Worm (Caenorhabditis elegans) whole organism, L1 larva: ENCODE measurements around the gene trpa-1.

ENCODE experiments used
- C04F5.9 ChIP-seq: sonication (generic microtip); optimal IDR thresholded peaks from 2 replicates; lab custom pipeline; 2016; ENCODE audit warnings: missing genetic modification characterization, missing compliant biosample characterization
- C16A3.4 ChIP-seq: fragments of 150-350 bp; optimal IDR thresholded peaks from 2 replicates; lab custom pipeline; 2014; ENCODE audit warnings: missing biosample characterization, missing genetic modification characterization
- F16B12.6 ChIP-seq: fragments of 150-350 bp; optimal IDR thresholded peaks from 2 replicates; lab custom pipeline; 2014; ENCODE audit warnings: missing biosample characterization, missing genetic modification characterization
- Y116A8C.19 ChIP-seq: sonication (generic microtip); optimal IDR thresholded peaks from 2 replicates; lab custom pipeline; 2016; ENCODE audit warnings: missing compliant biosample characterization, missing genetic modification characterization, borderline replicate concordance
- aha-1 ChIP-seq: fragments of 150-350 bp; optimal IDR thresholded peaks from 2 replicates; lab custom pipeline; 2014; ENCODE audit warnings: missing biosample characterization, missing genetic modification characterization
- alr-1 ChIP-seq: fragments of 200-800 bp; sonication (Bioruptor generic); optimal IDR thresholded peaks from 2 replicates; lab custom pipeline; 2018; ENCODE audit warnings: borderline replicate concordance, mild to moderate bottlenecking, missing genetic modification characterization, missing compliant biosample characterization
- blmp-1 ChIP-seq: fragments of 150-350 bp; optimal IDR thresholded peaks from 2 replicates; lab custom pipeline; 2014; ENCODE audit warnings: missing biosample characterization, missing genetic modification characterization
- ceh-82 ChIP-seq, 3 experiments: fragments of 150-350 bp in 1 of 3; sonication (generic microtip) in 2 of 3; optimal IDR thresholded peaks; 2 replicates each; lab custom pipeline; 2014 to 2017; ENCODE audit warnings: missing biosample characterization in 3 of 3, missing genetic modification characterization in 3 of 3
- ceh-90 ChIP-seq: sonication (generic microtip); optimal IDR thresholded peaks from 2 replicates; lab custom pipeline; 2016; ENCODE audit warnings: missing genetic modification characterization, missing compliant biosample characterization
- ces-1 ChIP-seq: fragments of 150-350 bp; optimal IDR thresholded peaks from 2 replicates; lab custom pipeline; 2014; ENCODE audit warnings: missing biosample characterization, missing genetic modification reagents, missing genetic modification characterization
- dpl-1 ChIP-seq, 3 experiments: fragments of 150-350 bp in 2 of 3; sonication (generic microtip) in 1 of 3; optimal IDR thresholded peaks; 2 replicates each; lab custom pipeline; 2014 to 2017; ENCODE audit warnings: missing biosample characterization in 3 of 3, missing genetic modification characterization in 3 of 3, missing genetic modification reagents in 3 of 3
- efl-1 ChIP-seq, 4 experiments: fragments of 150-350 bp; optimal IDR thresholded peaks in 3 of 4; peaks in 1 of 4; 1 replicate in 1 of 4; 2 replicates in 3 of 4; lab custom pipeline; 2014; ENCODE audit warnings: missing biosample characterization in 2 of 4, missing genetic modification characterization in 2 of 4, missing genetic modification reagents in 2 of 4
- efl-3 ChIP-seq: fragments of 200-800 bp; sonication (Bioruptor generic); optimal IDR thresholded peaks from 2 replicates; lab custom pipeline; 2018; ENCODE audit warnings: mild to moderate bottlenecking, missing genetic modification characterization, missing compliant biosample characterization
- egl-13 ChIP-seq: sonication (generic microtip); optimal IDR thresholded peaks from 2 replicates; lab custom pipeline; 2016; ENCODE audit warnings: missing genotype, missing genetic modification reagents, missing genetic modification characterization, missing compliant biosample characterization
- egl-27 ChIP-seq, 2 experiments: fragments of 150-350 bp in 1 of 2; sonication (generic microtip); optimal IDR thresholded peaks; 3 replicates each; lab custom pipeline; 2017 to 2018; ENCODE audit warnings: missing biosample characterization in 2 of 2, missing genetic modification characterization in 2 of 2, missing genetic modification reagents in 2 of 2
- elt-3 ChIP-seq, 6 experiments: fragments of 150-350 bp in 1 of 6; sonication (generic microtip); optimal IDR thresholded peaks; 2 replicates each; lab custom pipeline; 2017 to 2018; ENCODE audit warnings: missing biosample characterization in 6 of 6, missing genetic modification characterization in 6 of 6, inconsistent platforms in 1 of 6
- fos-1 ChIP-seq: fragments of 150-350 bp; optimal IDR thresholded peaks from 2 replicates; lab custom pipeline; 2014; ENCODE audit warnings: missing biosample characterization, missing genetic modification characterization
- hlh-4 ChIP-seq: sonication (generic microtip); optimal IDR thresholded peaks from 2 replicates; lab custom pipeline; 2016; ENCODE audit warnings: mild to moderate bottlenecking, missing genetic modification characterization, missing compliant biosample characterization
- hpl-2 ChIP-seq: fragments of 150-350 bp; optimal IDR thresholded peaks from 2 replicates; lab custom pipeline; 2014; ENCODE audit warnings: missing biosample characterization, missing genetic modification reagents, missing genetic modification characterization
- jun-1 ChIP-seq: fragments of 150-350 bp; optimal IDR thresholded peaks from 2 replicates; lab custom pipeline; 2014; ENCODE audit warnings: missing biosample characterization, missing genetic modification reagents, missing genetic modification characterization
- lin-13 ChIP-seq: fragments of 150-350 bp; optimal IDR thresholded peaks from 2 replicates; lab custom pipeline; 2014; ENCODE audit warnings: missing biosample characterization, missing genetic modification reagents, missing genetic modification characterization
- lin-14 ChIP-seq: fragments of 200-800 bp; sonication (Bioruptor generic); optimal IDR thresholded peaks from 2 replicates; lab custom pipeline; 2018; ENCODE audit warnings: mild to moderate bottlenecking, missing genetic modification characterization, moderate library complexity, missing compliant biosample characterization
- lin-15B ChIP-seq: fragments of 150-350 bp; sonication (generic microtip); optimal IDR thresholded peaks from 3 replicates; lab custom pipeline; 2014; ENCODE audit warnings: missing biosample characterization, missing genetic modification characterization
- lin-35 ChIP-seq, 2 experiments: fragments of 150-350 bp; optimal IDR thresholded peaks; 2 replicates each; lab custom pipeline; 2014; ENCODE audit warnings: missing biosample characterization in 2 of 2, missing genetic modification characterization in 2 of 2, missing genetic modification reagents in 2 of 2
- lsy-2 ChIP-seq, 2 experiments: fragments of 150-350 bp; optimal IDR thresholded peaks; 2 replicates each; lab custom pipeline; 2014; ENCODE audit warnings: missing biosample characterization in 2 of 2, missing genetic modification characterization in 2 of 2
- mab-9 ChIP-seq: fragments of 200-800 bp; sonication (Bioruptor generic); IDR thresholded peaks from 2 replicates; pipeline ENCODE4 v1.3.6; 2022; ENCODE audit warnings: missing genetic modification reagents, missing genetic modification characterization, missing compliant biosample characterization
- mdl-1 ChIP-seq, 2 experiments: fragments of 150-350 bp; optimal IDR thresholded peaks; 2 replicates each; lab custom pipeline; 2014 to 2017; ENCODE audit warnings: missing biosample characterization in 2 of 2, missing genetic modification characterization in 2 of 2, inconsistent platforms in 1 of 2
- nhr-47 ChIP-seq: sonication (generic microtip); optimal IDR thresholded peaks from 2 replicates; lab custom pipeline; 2016; ENCODE audit warnings: mild to moderate bottlenecking, missing genetic modification characterization, moderate library complexity, missing compliant biosample characterization
- nhr-71 ChIP-seq: sonication (generic microtip); optimal IDR thresholded peaks from 2 replicates; lab custom pipeline; 2016; ENCODE audit warnings: mild to moderate bottlenecking, missing genetic modification characterization, moderate library complexity, missing compliant biosample characterization
- nhr-76 ChIP-seq: sonication (generic microtip); optimal IDR thresholded peaks from 2 replicates; lab custom pipeline; 2017; ENCODE audit warnings: missing biosample characterization, missing genetic modification characterization
- nhr-85 ChIP-seq: sonication (generic microtip); peaks from one replicate; lab custom pipeline; 2016; ENCODE audit warnings: missing genetic modification characterization, inconsistent platforms, missing compliant biosample characterization
- nhr-90 ChIP-seq: sonication (generic microtip); optimal IDR thresholded peaks from 2 replicates; lab custom pipeline; 2016; ENCODE audit warnings: mild to moderate bottlenecking, missing genetic modification characterization, missing compliant biosample characterization; ENCODE audit not compliant: poor library complexity
- pax-3 ChIP-seq: fragments of 200-800 bp; sonication (Bioruptor generic); optimal IDR thresholded peaks from 2 replicates; lab custom pipeline; 2018; ENCODE audit warnings: mild to moderate bottlenecking, missing genetic modification characterization, moderate library complexity, missing compliant biosample characterization
- pqm-1 ChIP-seq: sonication (generic microtip); optimal IDR thresholded peaks from 3 replicates; lab custom pipeline; 2017; ENCODE audit warnings: missing biosample characterization, missing genetic modification characterization
- rnt-1 ChIP-seq: sonication (generic microtip); optimal IDR thresholded peaks from 2 replicates; lab custom pipeline; 2016; ENCODE audit warnings: mild to moderate bottlenecking, missing genetic modification characterization, moderate library complexity, missing compliant biosample characterization
- skn-1 ChIP-seq: fragments of 150-350 bp; optimal IDR thresholded peaks from 2 replicates; lab custom pipeline; 2014; ENCODE audit warnings: missing biosample characterization, missing genetic modification characterization
- snpc-4 ChIP-seq: fragments of 150-350 bp; optimal IDR thresholded peaks from 2 replicates; lab custom pipeline; 2014; ENCODE audit warnings: missing biosample characterization, missing genetic modification characterization
- snu-23 ChIP-seq: sonication (generic microtip); optimal IDR thresholded peaks from 2 replicates; lab custom pipeline; 2016; ENCODE audit warnings: missing genetic modification characterization, missing compliant biosample characterization
- sox-4 ChIP-seq: sonication (generic microtip); optimal IDR thresholded peaks from 2 replicates; lab custom pipeline; 2016; ENCODE audit warnings: missing genetic modification characterization, missing compliant biosample characterization
- swsn-7 ChIP-seq: sonication (generic microtip); optimal IDR thresholded peaks from 2 replicates; lab custom pipeline; 2016; ENCODE audit warnings: missing genetic modification characterization, missing compliant biosample characterization
- tlp-1 ChIP-seq: fragments of 150-350 bp; optimal IDR thresholded peaks from 2 replicates; lab custom pipeline; 2014; ENCODE audit warnings: missing biosample characterization, missing genetic modification characterization
- unc-130 ChIP-seq: fragments of 150-350 bp; optimal IDR thresholded peaks from 2 replicates; lab custom pipeline; 2017; ENCODE audit warnings: missing biosample characterization, missing genetic modification characterization, inconsistent platforms
- unc-98 ChIP-seq: fragments of 200-800 bp; sonication (Bioruptor generic); IDR thresholded peaks from 2 replicates; pipeline ENCODE4 v1.3.6; 2022; ENCODE audit warnings: missing genetic modification characterization, missing compliant biosample characterization
- vab-15 ChIP-seq: sonication (generic microtip); optimal IDR thresholded peaks from 2 replicates; lab custom pipeline; 2017; ENCODE audit warnings: missing genotype, mild to moderate bottlenecking, missing genetic modification characterization, missing compliant biosample characterization
- xbp-1 ChIP-seq: sonication (generic microtip); optimal IDR thresholded peaks from 2 replicates; lab custom pipeline; 2016; ENCODE audit warnings: missing genetic modification characterization, missing compliant biosample characterization
- zag-1 ChIP-seq: fragments of 150-350 bp; optimal IDR thresholded peaks from 2 replicates; lab custom pipeline; 2014; ENCODE audit warnings: missing biosample characterization, missing genetic modification characterization
- ztf-4 ChIP-seq: fragments of 150-350 bp; optimal IDR thresholded peaks from 2 replicates; lab custom pipeline; 2014; ENCODE audit warnings: missing biosample characterization, missing genetic modification characterization

Gene trpa-1

ce11 chrIV:11855900-11856660 lies 8.2 kb upstream of the trpa-1 start, which contains the start of gene ech-2:
ech-2 (minus strand) TSS chrIV:11856351.
- TF ChIP-seq ceh-82 (tag; optimal IDR thresholded peaks at IDR 0.05; lab: Kevin White, UChicago) (peak in 1 of 3 experiments; percentile 20), nhr-47 (tag; lab: Kevin White, UChicago) (peak; percentile 31), snu-23 (GFP tag; lab: Kevin White, UChicago) (peak; percentile 12), lsy-2 (tag; optimal IDR thresholded peaks at IDR 0.05; lab: Kevin White, UChicago) (peak; percentile 39 to 40), vab-15 (tag; lab: Kevin White, UChicago) (no peak), egl-13 (tag; lab: Kevin White, UChicago) (no peak), nhr-90 (tag; lab: Kevin White, UChicago) (peak; percentile 10), alr-1 (tag; lab: Kevin White, UChicago) (no peak), pax-3 (tag; lab: Kevin White, UChicago) (no peak), nhr-85 (tag; lab: Kevin White, UChicago) (no peak), mab-9 (GFP tag; lab: Robert Waterston, UW) (no peak), aha-1 (no peak), nhr-71 (peak; percentile 0), unc-130 (tag; lab: Kevin White, UChicago) (no peak), C04F5.9 (tag; lab: Kevin White, UChicago) (no peak), dpl-1 (GFP tag; optimal IDR thresholded peaks at IDR 0.05; lab: Kevin White, UChicago) (peak; percentile 27 to 46 (median 33)), lin-14 (GFP tag; lab: Kevin White, UChicago) (peak; percentile 1), pqm-1 (tag; lab: Kevin White, UChicago) (no peak), lin-35 (GFP tag; optimal IDR thresholded peaks at IDR 0.05; lab: Kevin White, UChicago) (peak; percentile 17 to 48), tlp-1 (tag; lab: Kevin White, UChicago) (no peak), swsn-7 (tag; lab: Kevin White, UChicago) (peak; percentile 9), elt-3 (tag; optimal IDR thresholded peaks at IDR 0.05; lab: Kevin White, UChicago) (peak in 1 of 6 experiments; percentile 20), hlh-4 (tag; lab: Kevin White, UChicago) (no peak), skn-1 (tag; lab: Kevin White, UChicago) (no peak), efl-3 (GFP tag; lab: Kevin White, UChicago) (no peak), blmp-1 (tag; lab: Kevin White, UChicago) (peak; percentile 41), unc-98 (GFP tag; lab: Robert Waterston, UW) (no peak), zag-1 (tag; lab: Kevin White, UChicago) (no peak), ceh-90 (peak; percentile 7), Y116A8C.19 (no peak), xbp-1 (tag; lab: Kevin White, UChicago) (no peak), C16A3.4 (tag; lab: Kevin White, UChicago) (peak; percentile 28), efl-1 (optimal IDR thresholded peaks at IDR 0.05; lab: Kevin White, UChicago) (peak; percentile 34), efl-1 (GFP tag; optimal IDR thresholded peaks at IDR 0.05 in 1 of 2; lab: Kevin White, UChicago) (peak; percentile 33 to 93)

- TF ChIP-seq C16A3.4 (tag; lab: Kevin White, UChicago) (peak; percentile 56), mdl-1 (tag; optimal IDR thresholded peaks at IDR 0.05; lab: Kevin White, UChicago) (peak in 1 of 2 experiments; percentile 41), F16B12.6 (tag; lab: Kevin White, UChicago) (no peak), hpl-2 (GFP tag; lab: Kevin White, UChicago) (no peak), lin-15B (tag; lab: Kevin White, UChicago) (peak; percentile 64), nhr-71 (peak; percentile 83), lin-35 (GFP tag; optimal IDR thresholded peaks at IDR 0.05; lab: Kevin White, UChicago) (peak; percentile 48 to 68), fos-1 (tag; lab: Kevin White, UChicago) (peak; percentile 38), nhr-85 (tag; lab: Kevin White, UChicago) (no peak), ces-1 (GFP tag; lab: Kevin White, UChicago) (no peak), efl-1 (optimal IDR thresholded peaks at IDR 0.05; lab: Kevin White, UChicago) (peak; percentile 64 to 73), efl-1 (GFP tag; optimal IDR thresholded peaks at IDR 0.05 in 1 of 2; lab: Kevin White, UChicago) (peak; percentile 46 to 53), xbp-1 (tag; lab: Kevin White, UChicago) (peak; percentile 62), pax-3 (tag; lab: Kevin White, UChicago) (peak; percentile 34), sox-4 (tag; lab: Kevin White, UChicago) (no peak), snpc-4 (tag; lab: Kevin White, UChicago) (peak; percentile 14), ztf-4 (no peak), jun-1 (tag; lab: Kevin White, UChicago) (peak; percentile 76), rnt-1 (tag; lab: Kevin White, UChicago) (peak; percentile 62), nhr-76 (tag; lab: Kevin White, UChicago) (no peak), elt-3 (tag; optimal IDR thresholded peaks at IDR 0.05; lab: Kevin White, UChicago) (no peak), egl-27 (tag; optimal IDR thresholded peaks at IDR 0.05; lab: Kevin White, UChicago) (peak in 1 of 2 experiments; percentile 35), lin-13 (GFP tag; lab: Kevin White, UChicago) (peak; percentile 44), Y116A8C.19 (no peak), mab-9 (GFP tag; lab: Robert Waterston, UW) (no peak)
Measured at ce11 chrIV:11857159-11857565, 7.2 kb upstream of the trpa-1 start.
